Fruit fly (Drosophila melanogaster) whole organism, wandering third instar larva: ENCODE data around the gene Gr77a.

Source experiments
- Abd-B ChIP-seq: fragments of >200 bp; optimal IDR thresholded peaks from 2 replicates; lab custom pipeline; 2017; ENCODE audit warnings: missing biosample characterization, missing genetic modification characterization
- CG32264 ChIP-seq: fragments of 200-800 bp; sonication (Bioruptor generic); optimal IDR thresholded peaks from 2 replicates; lab custom pipeline; 2016; ENCODE audit warnings: missing biosample characterization, missing genetic modification characterization
- CG9705 ChIP-seq: fragments of 200-800 bp; sonication (Bioruptor generic); optimal IDR thresholded peaks from 2 replicates; lab custom pipeline; 2018; ENCODE audit warnings: missing biosample characterization, mild to moderate bottlenecking, missing genetic modification characterization
- CrebA ChIP-seq: fragments of 200-800 bp; sonication (Bioruptor generic); optimal IDR thresholded peaks from 2 replicates; lab custom pipeline; 2016; ENCODE audit warnings: missing biosample characterization, mild to moderate bottlenecking, missing genetic modification characterization, borderline replicate concordance
- Dfd ChIP-seq: fragments of >200 bp; optimal IDR thresholded peaks from 2 replicates; lab custom pipeline; 2017; ENCODE audit warnings: missing biosample characterization, missing genetic modification characterization
- Dif ChIP-seq: fragments of 200-275, 200-300 bp; sonication (Bioruptor generic); optimal IDR thresholded peaks from 2 replicates; lab custom pipeline; 2018; ENCODE audit warnings: missing biosample characterization, missing genetic modification characterization; ENCODE audit not compliant: partially characterized antibody
- GATAd ChIP-seq: sonication (Bioruptor generic); optimal IDR thresholded peaks from 2 replicates; lab custom pipeline; 2016; ENCODE audit warnings: missing biosample characterization, missing genetic modification characterization
- HLH106 ChIP-seq: fragments of 200-800 bp; optimal IDR thresholded peaks from 3 replicates; lab custom pipeline; 2019; ENCODE audit warnings: missing biosample characterization, mild to moderate bottlenecking, missing genetic modification characterization, moderate library complexity
- Hnf4 ChIP-seq: fragments of 200-800 bp; sonication (Bioruptor generic); optimal IDR thresholded peaks from 2 replicates; lab custom pipeline; 2016; ENCODE audit warnings: missing biosample characterization, mild to moderate bottlenecking, missing genetic modification characterization
- Hr78 ChIP-seq: fragments of >200 bp; optimal IDR thresholded peaks from 2 replicates; lab custom pipeline; 2017; ENCODE audit warnings: missing biosample characterization, missing genetic modification characterization
- Hr83 ChIP-seq: fragments of 200-300 bp; sonication (Bioruptor generic); optimal IDR thresholded peaks from 2 replicates; lab custom pipeline; 2016; ENCODE audit warnings: missing biosample characterization, mild to moderate bottlenecking, missing genetic modification characterization, moderate library complexity; ENCODE audit not compliant: poor library complexity, severe bottlenecking
- Jra ChIP-seq: sonication (Bioruptor generic); optimal IDR thresholded peaks from 2 replicates; lab custom pipeline; 2016; ENCODE audit warnings: missing biosample characterization, missing genetic modification characterization
- Mio ChIP-seq: sonication (Bioruptor generic); optimal IDR thresholded peaks from 2 replicates; lab custom pipeline; 2016; ENCODE audit warnings: missing biosample characterization, missing genetic modification characterization
- Myc ChIP-seq: fragments of >200 bp; optimal IDR thresholded peaks from 2 replicates; lab custom pipeline; 2017
- N ChIP-seq: fragments of >200 bp; optimal IDR thresholded peaks from 2 replicates; lab custom pipeline; 2018; ENCODE audit warnings: missing biosample characterization, missing external identifiers, missing genetic modification characterization
- OdsH ChIP-seq: fragments of 200-800 bp; sonication (Bioruptor generic); optimal IDR thresholded peaks from 2 replicates; lab custom pipeline; 2016; ENCODE audit warnings: missing biosample characterization, mild to moderate bottlenecking, missing genetic modification characterization
- Rel ChIP-seq, 2 experiments: fragments of 200-800 bp; sonication (Bioruptor generic) in 1 of 2; optimal IDR thresholded peaks; 2 replicates in 1 of 2; 3 replicates in 1 of 2; lab custom pipeline; 2016 to 2019; ENCODE audit warnings: mild to moderate bottlenecking in 2 of 2, missing biosample characterization in 2 of 2, missing genetic modification characterization in 2 of 2, moderate library complexity in 1 of 2
- Sp1 ChIP-seq: fragments of 200-800 bp; sonication (Bioruptor generic); optimal IDR thresholded peaks from 3 replicates; lab custom pipeline; 2019; ENCODE audit warnings: missing biosample characterization, mild to moderate bottlenecking, missing genetic modification characterization, moderate library complexity
- Vsx2 ChIP-seq: fragments of 200-300, 225-300 bp; sonication (Bioruptor generic); optimal IDR thresholded peaks from 2 replicates; lab custom pipeline; 2018; ENCODE audit warnings: missing biosample characterization, missing genetic modification characterization; ENCODE audit not compliant: partially characterized antibody
- br ChIP-seq: fragments of 200-800 bp; sonication (Bioruptor generic); optimal IDR thresholded peaks from 2 replicates; lab custom pipeline; 2016; ENCODE audit warnings: missing biosample characterization, missing genetic modification characterization
- brk ChIP-seq: fragments of 200-800 bp; sonication (Bioruptor generic); optimal IDR thresholded peaks from 2 replicates; lab custom pipeline; 2016; ENCODE audit warnings: missing biosample characterization, mild to moderate bottlenecking, missing genetic modification characterization
- dl ChIP-seq, 2 experiments: fragments of 175-275, 200-275 bp in 1 of 2; fragments of 200-275 bp in 1 of 2; sonication (Bioruptor generic); optimal IDR thresholded peaks; lab custom pipeline; 2018; ENCODE audit warnings: mild to moderate bottlenecking in 2 of 2, missing biosample characterization in 2 of 2, missing genetic modification characterization in 2 of 2, moderate library complexity in 2 of 2; ENCODE audit not compliant: partially characterized antibody in 2 of 2, insufficient read depth in 1 of 2
- dmrt93B ChIP-seq: fragments of 200-800 bp; sonication (Bioruptor generic); optimal IDR thresholded peaks from 2 replicates; lab custom pipeline; 2018; ENCODE audit warnings: missing biosample characterization, mild to moderate bottlenecking, missing genetic modification characterization
- dsf ChIP-seq: sonication (Bioruptor generic); optimal IDR thresholded peaks from 2 replicates; lab custom pipeline; 2016; ENCODE audit warnings: missing biosample characterization, missing genetic modification characterization, borderline replicate concordance
- ey ChIP-seq: fragments of 200-800 bp; sonication (Bioruptor generic); optimal IDR thresholded peaks from 2 replicates; lab custom pipeline; 2016; ENCODE audit warnings: missing biosample characterization, missing genetic modification characterization
- foxo ChIP-seq, 2 experiments: fragments of 200-800 bp; sonication (Bioruptor generic); optimal IDR thresholded peaks; 2 replicates in 1 of 2; 3 replicates in 1 of 2; lab custom pipeline; 2016 to 2017; ENCODE audit warnings: missing biosample characterization in 2 of 2, missing genetic modification characterization in 2 of 2
- fru ChIP-seq: fragments of 200-800 bp; sonication (Bioruptor generic); optimal IDR thresholded peaks from 3 replicates; lab custom pipeline; 2016; ENCODE audit warnings: missing biosample characterization, mild to moderate bottlenecking, missing genetic modification characterization
- h ChIP-seq: fragments of 200-800 bp; sonication (Bioruptor generic); optimal IDR thresholded peaks from 3 replicates; lab custom pipeline; 2016; ENCODE audit warnings: missing biosample characterization, mild to moderate bottlenecking, missing genetic modification characterization
- jim ChIP-seq: fragments of 175-275, 200-325 bp; sonication (Bioruptor generic); optimal IDR thresholded peaks from 2 replicates; lab custom pipeline; 2016; ENCODE audit warnings: missing biosample characterization, mild to moderate bottlenecking, missing genetic modification characterization
- lola ChIP-seq: fragments of >200 bp; optimal IDR thresholded peaks from 2 replicates; lab custom pipeline; 2017; ENCODE audit warnings: missing biosample characterization, missing genetic modification characterization
- pan ChIP-seq: fragments of >200 bp; optimal IDR thresholded peaks from 2 replicates; lab custom pipeline; 2017
- psq ChIP-seq: fragments of 200-800 bp; sonication (Bioruptor generic); optimal IDR thresholded peaks from 3 replicates; lab custom pipeline; 2017; ENCODE audit warnings: missing biosample characterization, mild to moderate bottlenecking, missing genetic modification characterization, moderate library complexity
- rgr ChIP-seq: fragments of 200-800 bp; sonication (Bioruptor generic); optimal IDR thresholded peaks from 3 replicates; lab custom pipeline; 2016; ENCODE audit warnings: missing biosample characterization, mild to moderate bottlenecking, missing genetic modification characterization
- sage ChIP-seq: fragments of 200-800 bp; sonication (Bioruptor generic); optimal IDR thresholded peaks from 2 replicates; lab custom pipeline; 2016; ENCODE audit warnings: missing biosample characterization, mild to moderate bottlenecking, missing genetic modification characterization
- sv ChIP-seq: fragments of 200-800 bp; sonication (Bioruptor generic); optimal IDR thresholded peaks from 3 replicates; lab custom pipeline; 2016; ENCODE audit warnings: missing biosample characterization, missing genetic modification characterization
- tai ChIP-seq: sonication (Bioruptor generic); optimal IDR thresholded peaks from 2 replicates; lab custom pipeline; 2016; ENCODE audit warnings: missing biosample characterization, missing genetic modification characterization
- usp ChIP-seq: fragments of >200 bp; optimal IDR thresholded peaks from 2 replicates; lab custom pipeline; 2017; ENCODE audit warnings: missing biosample characterization, missing genetic modification characterization
- woc ChIP-seq: sonication (Bioruptor generic); optimal IDR thresholded peaks from 2 replicates; lab custom pipeline; 2016; ENCODE audit warnings: missing biosample characterization, mild to moderate bottlenecking, missing genetic modification characterization

The Gr77a gene

DNA sequence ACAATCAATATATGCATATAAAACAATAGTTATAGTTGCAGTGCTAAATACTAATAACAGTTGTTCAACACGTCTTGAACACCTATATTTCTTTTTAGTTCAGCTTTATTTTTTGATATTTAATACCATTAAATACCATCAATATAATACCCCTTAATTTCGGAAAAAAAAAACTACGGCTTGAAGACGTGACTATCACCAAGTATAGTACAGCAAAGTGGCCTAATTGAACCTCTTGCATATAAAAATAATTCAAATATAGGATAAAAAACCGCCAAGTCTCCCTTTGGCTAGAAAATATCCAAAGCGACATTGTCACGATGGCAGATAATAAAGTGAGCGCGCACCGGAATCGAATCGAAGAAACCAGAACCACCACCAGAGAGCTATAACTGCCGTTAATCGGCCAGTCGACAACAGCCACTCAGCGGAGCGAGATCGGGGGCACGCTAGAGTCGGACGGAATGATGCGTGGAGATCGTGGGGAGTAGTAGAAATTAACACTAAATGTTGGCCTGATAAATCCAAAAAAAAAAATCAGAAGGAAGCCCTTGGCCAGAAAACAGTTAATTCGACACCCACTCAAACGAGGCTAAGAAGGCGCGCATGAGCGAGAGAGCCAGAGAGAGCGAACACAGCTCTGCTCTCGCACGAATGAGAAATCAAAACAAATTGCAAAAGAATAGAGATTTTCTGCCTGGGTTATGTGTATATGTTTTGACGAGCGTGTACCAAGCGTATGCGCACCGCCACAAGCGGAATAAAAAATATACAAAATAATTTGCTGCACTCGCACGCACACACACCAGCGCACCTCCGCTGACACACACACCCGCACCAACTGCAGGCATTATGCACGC is 45.8 kb upstream of the Gr77a start (continued):
- TF ChIP-seq tai = no peak
- TF ChIP-seq CG9705 (GFP tag; lab: Kevin White, UChicago) = no peak
- peak; percentile 90 to 92 for TF ChIP-seq dl (GFP tag; optimal IDR thresholded peaks at IDR 0.05; lab: Kevin White, UChicago; ENCODE audit: insufficient read depth in 1 of 2, partially characterized antibody in 2 of 2)
- TF ChIP-seq Hr83 (GFP tag; lab: Kevin White, UChicago) = peak; percentile 24
- TF ChIP-seq foxo (GFP tag; optimal IDR thresholded peaks at IDR 0.05; lab: Kevin White, UChicago) = peak in 1 of 2 experiments; percentile 38

- TF ChIP-seq Sp1 = no peak
- no peak for TF ChIP-seq Rel (GFP tag; optimal IDR thresholded peaks at IDR 0.05; lab: Kevin White, UChicago)
- TF ChIP-seq Rel (tag; optimal IDR thresholded peaks at IDR 0.05; lab: Kevin White, UChicago) = peak; percentile 75
- TF ChIP-seq usp (GFP tag; lab: Kevin White, UChicago) = no peak
- no peak for TF ChIP-seq Dfd (GFP tag; lab: Kevin White, UChicago)
- no peak for TF ChIP-seq jim
- TF ChIP-seq Abd-B (GFP tag; lab: Kevin White, UChicago) = no peak
- no peak for TF ChIP-seq Mio (GFP tag; lab: Kevin White, UChicago)
- no peak for TF ChIP-seq N (GFP tag; lab: Kevin White, UChicago)
Observed at dm6 chr3L:20784394-20784793, 45.2 kb upstream of the Gr77a start.

dm6 chr3L:20778224-20779063 is 39.2 kb upstream of the Gr77a start, which contains the start of the genes Pex16 and Pex14:
TSS of gene Pex16 (minus strand) at chr3L:20778264.
TSS of gene Pex14 (plus strand) at chr3L:20778799.
- peak; percentile 56 for TF ChIP-seq Hnf4
- peak; percentile 53 for TF ChIP-seq OdsH (GFP tag; lab: Kevin White, UChicago)
- TF ChIP-seq Mio (GFP tag; lab: Kevin White, UChicago) = no peak
- peak; percentile 66 for TF ChIP-seq sv (GFP tag; lab: Kevin White, UChicago)
- no peak for TF ChIP-seq Vsx2 (GFP tag; lab: Kevin White, UChicago)
- TF ChIP-seq Abd-B (GFP tag; lab: Kevin White, UChicago) = no peak
- TF ChIP-seq lola (GFP tag; lab: Kevin White, UChicago) = no peak
- TF ChIP-seq Myc (lab: Kevin White, UChicago) = no peak
- TF ChIP-seq Rel (GFP tag; optimal IDR thresholded peaks at IDR 0.05; lab: Kevin White, UChicago) = no peak
- no peak for TF ChIP-seq Rel (tag; optimal IDR thresholded peaks at IDR 0.05; lab: Kevin White, UChicago)
- peak; percentile 80 for TF ChIP-seq woc (GFP tag; lab: Kevin White, UChicago)
- TF ChIP-seq Hr78 (GFP tag; lab: Kevin White, UChicago) = no peak
- peak; percentile 24 for TF ChIP-seq Hr83 (GFP tag; lab: Kevin White, UChicago)
- TF ChIP-seq dsf (GFP tag; lab: Kevin White, UChicago) = no peak
- peak; percentile 65 for TF ChIP-seq br
- TF ChIP-seq jim = no peak
- peak in 1 of 2 experiments; percentile 80 for TF ChIP-seq foxo (GFP tag; optimal IDR thresholded peaks at IDR 0.05; lab: Kevin White, UChicago)
- no peak for TF ChIP-seq pan (lab: Kevin White, UChicago)
- no peak for TF ChIP-seq Dfd (GFP tag; lab: Kevin White, UChicago)
- TF ChIP-seq sage (GFP tag; lab: Kevin White, UChicago) = no peak
- TF ChIP-seq brk (GFP tag; lab: Kevin White, UChicago) = no peak
- TF ChIP-seq Jra (GFP tag; lab: Kevin White, UChicago) = no peak
- TF ChIP-seq tai = no peak
- TF ChIP-seq N (GFP tag; lab: Kevin White, UChicago) = no peak
- TF ChIP-seq ey (GFP tag; lab: Kevin White, UChicago) = peak; percentile 72
- TF ChIP-seq Sp1 = peak; percentile 52
- peak; percentile 28 for TF ChIP-seq CG9705 (GFP tag; lab: Kevin White, UChicago)
- TF ChIP-seq dmrt93B (GFP tag; lab: Kevin White, UChicago) = no peak
- peak; percentile 73 for TF ChIP-seq HLH106 (tag; lab: Kevin White, UChicago)
- no peak for TF ChIP-seq dl (GFP tag; optimal IDR thresholded peaks at IDR 0.05; lab: Kevin White, UChicago; ENCODE audit: insufficient read depth in 1 of 2, partially characterized antibody in 2 of 2)
- TF ChIP-seq CG32264 (GFP tag; lab: Kevin White, UChicago) = no peak
- no peak for TF ChIP-seq usp (GFP tag; lab: Kevin White, UChicago)
- TF ChIP-seq rgr (GFP tag; lab: Kevin White, UChicago) = peak; percentile 94
- TF ChIP-seq Dif (GFP tag; lab: Kevin White, UChicago) = no peak
- no peak for TF ChIP-seq GATAd
- no peak for TF ChIP-seq CrebA
- TF ChIP-seq h (GFP tag; lab: Kevin White, UChicago) = peak; percentile 57
- TF ChIP-seq psq = peak; percentile 38
- peak; percentile 69 for TF ChIP-seq fru
